Fruit fly (Drosophila melanogaster) whole organism, prepupa: ENCODE measurements around the gene CG17260.

Experiments
- Blimp-1 ChIP-seq: fragments of 200-800 bp; sonication (Bioruptor generic); optimal IDR thresholded peaks from 3 replicates; lab custom pipeline; 2017; ENCODE audit warnings: missing biosample characterization, missing genetic modification characterization, mild to moderate bottlenecking, moderate library complexity, missing genetic modification reagents
- CG11762 ChIP-seq: fragments of 200-800 bp; sonication (Bioruptor generic); optimal IDR thresholded peaks from 3 replicates; lab custom pipeline; 2016; ENCODE audit warnings: missing biosample characterization, missing genetic modification characterization; ENCODE audit not compliant: insufficient read depth
- CG3032 ChIP-seq: fragments of 200-800 bp; optimal IDR thresholded peaks from 2 replicates; lab custom pipeline; 2019; ENCODE audit warnings: missing biosample characterization, mild to moderate bottlenecking, missing genetic modification characterization, moderate library complexity
- CG32006 ChIP-seq: fragments of 200-800 bp; sonication (Bioruptor generic); optimal IDR thresholded peaks from 3 replicates; lab custom pipeline; 2017; ENCODE audit warnings: missing biosample characterization, mild to moderate bottlenecking, missing genetic modification characterization
- CG4318 ChIP-seq: fragments of 200-800 bp; sonication (Bioruptor generic); optimal IDR thresholded peaks from 3 replicates; lab custom pipeline; 2017; ENCODE audit warnings: missing biosample characterization, mild to moderate bottlenecking, missing genetic modification characterization
- Ets96B ChIP-seq: fragments of 200-800 bp; optimal IDR thresholded peaks from 2 replicates; lab custom pipeline; 2019; ENCODE audit warnings: missing biosample characterization, mild to moderate bottlenecking, missing genetic modification characterization, moderate library complexity
- Met ChIP-seq: fragments of 200-800 bp; sonication (Bioruptor generic); optimal IDR thresholded peaks from 3 replicates; lab custom pipeline; 2016; ENCODE audit warnings: missing biosample characterization, missing genetic modification characterization
- OdsH ChIP-seq: fragments of 200-800 bp; sonication (Bioruptor generic); optimal IDR thresholded peaks from 3 replicates; lab custom pipeline; 2016; ENCODE audit warnings: missing biosample characterization, missing genetic modification characterization
- Sox102F ChIP-seq: fragments of 200-800 bp; sonication (Bioruptor generic); optimal IDR thresholded peaks from 2 replicates; lab custom pipeline; 2016; ENCODE audit warnings: missing biosample characterization, mild to moderate bottlenecking, missing genetic modification characterization
- Sox14 ChIP-seq: fragments of 200-800 bp; sonication (Bioruptor generic); optimal IDR thresholded peaks from 3 replicates; lab custom pipeline; 2016; ENCODE audit warnings: missing biosample characterization, missing genetic modification characterization
- dsx ChIP-seq: fragments of 200-800 bp; optimal IDR thresholded peaks from 3 replicates; lab custom pipeline; 2019; ENCODE audit warnings: missing biosample characterization, mild to moderate bottlenecking, missing genetic modification characterization, moderate library complexity; ENCODE audit not compliant: poor library complexity, severe bottlenecking
- svp ChIP-seq: fragments of 200-800 bp; sonication (Bioruptor generic); peaks from one replicate; lab custom pipeline; 2016; ENCODE audit warnings: missing biosample characterization, missing genetic modification characterization

dm6 chr2L:3030350-3030749 is 6.7 kb upstream of the CG17260 start, which contains the start of gene GABPI:
- no peak for TF ChIP-seq CG11762 (GFP tag; lab: Kevin White, UChicago)
- no peak for TF ChIP-seq Sox14 (GFP tag; lab: Kevin White, UChicago)
- TF ChIP-seq OdsH: no peak
- TF ChIP-seq Blimp-1: no peak
- no peak for TF ChIP-seq svp (GFP tag; lab: Kevin White, UChicago)
- no peak for TF ChIP-seq CG32006 (GFP tag; lab: Kevin White, UChicago)
- no peak for TF ChIP-seq dsx (GFP tag; lab: Kevin White, UChicago)
- no peak for TF ChIP-seq CG4318 (GFP tag; lab: Kevin White, UChicago)
- no peak for TF ChIP-seq CG3032 (tag; lab: Kevin White, UChicago)
- TF ChIP-seq Met: no peak
- TF ChIP-seq Ets96B (tag; lab: Kevin White, UChicago): no peak
- no peak for TF ChIP-seq Sox102F
